Fruit fly (Drosophila melanogaster) Kc167 (cell line): ENCODE results near the gene CG32440.

Source experiments
- Myc ChIP-seq: fragments of >200 bp; optimal IDR thresholded peaks from 2 replicates; lab custom pipeline; 2017; ENCODE audit warnings: missing external identifiers
- Sin3A ChIP-seq: fragments of >200 bp; optimal IDR thresholded peaks from 2 replicates; lab custom pipeline; 2018; ENCODE audit warnings: missing external identifiers
- psq ChIP-seq: fragments of >200 bp; optimal IDR thresholded peaks from 2 replicates; lab custom pipeline; 2017; ENCODE audit warnings: missing external identifiers
- ttk ChIP-seq: sonication (Bioruptor generic); optimal IDR thresholded peaks from 2 replicates; lab custom pipeline; 2017; ENCODE audit warnings: missing external identifiers

- TF ChIP-seq psq (lab: Kevin White, UChicago) (no peak), Sin3A (lab: Kevin White, UChicago) (no peak), Myc (no peak), ttk (no peak)
Observed at dm6 chr3L:21398156-21398555, 38.2 kb downstream of the CG32440 start.
